Worm (Caenorhabditis elegans) whole organism, L1 larva: ENCODE results near the gene hlh-4.

Source experiments
- ceh-82 ChIP-seq, 3 experiments: fragments of 150-350 bp in 1 of 3; sonication (generic microtip) in 2 of 3; optimal IDR thresholded peaks; 2 replicates each; lab custom pipeline; 2014 to 2017; ENCODE audit warnings: missing biosample characterization in 3 of 3, missing genetic modification characterization in 3 of 3
- lin-35 ChIP-seq, 2 experiments: fragments of 150-350 bp; optimal IDR thresholded peaks; 2 replicates each; lab custom pipeline; 2014; ENCODE audit warnings: missing biosample characterization in 2 of 2, missing genetic modification characterization in 2 of 2, missing genetic modification reagents in 2 of 2
- mep-1 ChIP-seq: fragments of 150-350 bp; optimal IDR thresholded peaks from 2 replicates; lab custom pipeline; 2014; ENCODE audit warnings: missing biosample characterization, missing genetic modification characterization
- nhr-11 ChIP-seq: fragments of 150-350 bp; optimal IDR thresholded peaks from 2 replicates; lab custom pipeline; 2014; ENCODE audit warnings: missing biosample characterization, missing genetic modification characterization
- snpc-4 ChIP-seq: fragments of 150-350 bp; optimal IDR thresholded peaks from 2 replicates; lab custom pipeline; 2014; ENCODE audit warnings: missing biosample characterization, missing genetic modification characterization
- sox-4 ChIP-seq: sonication (generic microtip); optimal IDR thresholded peaks from 2 replicates; lab custom pipeline; 2016; ENCODE audit warnings: missing genetic modification characterization, missing compliant biosample characterization
- sptf-1 ChIP-seq: fragments of 150-350 bp; optimal IDR thresholded peaks from 2 replicates; lab custom pipeline; 2014; ENCODE audit warnings: missing biosample characterization, missing genetic modification characterization
- ztf-4 ChIP-seq: fragments of 150-350 bp; optimal IDR thresholded peaks from 2 replicates; lab custom pipeline; 2014; ENCODE audit warnings: missing biosample characterization, missing genetic modification characterization

ce11 chrIII:9770590-9770989 is 31.7 kb upstream of the hlh-4 start:
- no peak for TF ChIP-seq ceh-82 (tag; optimal IDR thresholded peaks at IDR 0.05; lab: Kevin White, UChicago)
- no peak for TF ChIP-seq snpc-4
- TF ChIP-seq sptf-1 (tag; lab: Kevin White, UChicago), result no peak
- TF ChIP-seq nhr-11 (tag; lab: Kevin White, UChicago), result no peak
- no peak for TF ChIP-seq ztf-4
- no peak for TF ChIP-seq sox-4 (tag; lab: Kevin White, UChicago)
- TF ChIP-seq lin-35 (GFP tag; optimal IDR thresholded peaks at IDR 0.05; lab: Kevin White, UChicago), result no peak
- no peak for TF ChIP-seq mep-1 (tag; lab: Kevin White, UChicago)
